Worm (Caenorhabditis elegans) whole organism, early embryonic: ENCODE measurements around the gene M03B6.4.

ENCODE experiments used
- aly-1 ChIP-seq: sonication (generic microtip); optimal IDR thresholded peaks from 2 replicates; lab custom pipeline; 2016; ENCODE audit warnings: missing genetic modification characterization, missing compliant biosample characterization
- ama-1 ChIP-seq: fragments of 150-350 bp; optimal IDR thresholded peaks from 2 replicates; lab custom pipeline; 2014
- ceh-13 ChIP-seq: fragments of 200-800 bp; sonication (Bioruptor generic); optimal IDR thresholded peaks from 2 replicates; lab custom pipeline; 2018; ENCODE audit warnings: mild to moderate bottlenecking, missing genetic modification characterization, missing compliant biosample characterization
- ets-7 ChIP-seq: sonication (generic microtip); optimal IDR thresholded peaks from 2 replicates; lab custom pipeline; 2016; ENCODE audit warnings: missing genotype, missing genetic modification characterization, missing compliant biosample characterization
- tbx-11 ChIP-seq: fragments of 200-800 bp; sonication (Bioruptor generic); IDR thresholded peaks from 2 replicates; pipeline ENCODE4 v1.3.6; 2022; ENCODE audit warnings: missing genetic modification characterization, missing compliant biosample characterization
- tra-4 ChIP-seq: sonication (generic microtip); optimal IDR thresholded peaks from 2 replicates; lab custom pipeline; 2017; ENCODE audit warnings: missing genetic modification characterization, missing compliant biosample characterization

ce11 chrX:13809773-13810172 lies 48.9 kb upstream of the M03B6.4 start, which contains the start of gene obr-3:
- no peak for TF ChIP-seq ama-1 (lab: Kevin White, UChicago)
- no peak for TF ChIP-seq aly-1 (tag; lab: Kevin White, UChicago)
- TF ChIP-seq tra-4: no peak
- TF ChIP-seq ceh-13 (GFP tag; lab: Kevin White, UChicago): no peak
- no peak for TF ChIP-seq ets-7 (tag; lab: Kevin White, UChicago)
- no peak for TF ChIP-seq tbx-11 (GFP tag; lab: Robert Waterston, UW)
